Worm (Caenorhabditis elegans) whole organism, late embryonic: ENCODE results near the gene nhr-171.

Source experiments
- C08G9.2 ChIP-seq: sonication (generic microtip); optimal IDR thresholded peaks from 2 replicates; lab custom pipeline; 2016; ENCODE audit warnings: mild to moderate bottlenecking, missing genetic modification characterization, moderate library complexity, missing compliant biosample characterization
- T23F11.4 ChIP-seq: fragments of 200-800 bp; sonication (Bioruptor generic); optimal IDR thresholded peaks from 2 replicates; lab custom pipeline; 2018; ENCODE audit warnings: mild to moderate bottlenecking, missing genetic modification characterization, missing compliant biosample characterization
- ceh-24 ChIP-seq: sonication (generic microtip); optimal IDR thresholded peaks from 2 replicates; lab custom pipeline; 2016; ENCODE audit warnings: mild to moderate bottlenecking, missing genetic modification characterization, missing compliant biosample characterization
- ceh-30 ChIP-seq: fragments of 150-350 bp; optimal IDR thresholded peaks from 2 replicates; lab custom pipeline; 2014; ENCODE audit warnings: missing biosample characterization, missing genetic modification characterization
- ceh-31 ChIP-seq: sonication (generic microtip); optimal IDR thresholded peaks from 2 replicates; lab custom pipeline; 2016; ENCODE audit warnings: missing genetic modification characterization, missing compliant biosample characterization
- ceh-34 ChIP-seq: sonication (generic microtip); optimal IDR thresholded peaks from 2 replicates; lab custom pipeline; 2016; ENCODE audit warnings: mild to moderate bottlenecking, missing genetic modification characterization, missing compliant biosample characterization
- hlh-13 ChIP-seq: fragments of 200-800 bp; sonication (Bioruptor generic); optimal IDR thresholded peaks from 2 replicates; lab custom pipeline; 2018; ENCODE audit warnings: mild to moderate bottlenecking, missing genetic modification characterization, missing compliant biosample characterization
- hlh-30 ChIP-seq: sonication (generic microtip); optimal IDR thresholded peaks from 2 replicates; lab custom pipeline; 2017; ENCODE audit warnings: antibody characterized with exemption, missing genetic modification characterization, missing compliant biosample characterization; ENCODE audit not compliant: insufficient read depth
- nhr-11 ChIP-seq: fragments of 150-350 bp; optimal IDR thresholded peaks from 2 replicates; lab custom pipeline; 2014; ENCODE audit warnings: missing biosample characterization, missing genetic modification characterization
- pha-2 ChIP-seq: sonication (generic microtip); optimal IDR thresholded peaks from 2 replicates; lab custom pipeline; 2017; ENCODE audit warnings: mild to moderate bottlenecking, missing genetic modification characterization, missing compliant biosample characterization
- sox-4 ChIP-seq: sonication (generic microtip); optimal IDR thresholded peaks from 2 replicates; lab custom pipeline; 2017; ENCODE audit warnings: mild to moderate bottlenecking, missing genetic modification characterization, inconsistent platforms, missing compliant biosample characterization
- syd-9 ChIP-seq: sonication (generic microtip); optimal IDR thresholded peaks from 2 replicates; lab custom pipeline; 2016; ENCODE audit warnings: mild to moderate bottlenecking, missing genetic modification characterization, moderate library complexity, missing compliant biosample characterization
- ztf-16 ChIP-seq: sonication (generic microtip); optimal IDR thresholded peaks from 2 replicates; lab custom pipeline; 2017; ENCODE audit warnings: missing genetic modification characterization, missing compliant biosample characterization

nhr-171 gene

ce11 chrV:7562947-7563346 lies 51.4 kb downstream of the nhr-171 start, which contains the start of gene F19F10.1:
TSS of gene F19F10.1 (plus strand) at chrV:7563247.
- TF ChIP-seq C08G9.2 = no peak
- no peak for TF ChIP-seq ceh-30 (tag; lab: Kevin White, UChicago)
- TF ChIP-seq ceh-34 (tag; lab: Kevin White, UChicago) = no peak
- TF ChIP-seq hlh-13 (GFP tag; lab: Kevin White, UChicago) = no peak
- TF ChIP-seq syd-9 (tag; lab: Kevin White, UChicago) = no peak
- TF ChIP-seq ztf-16 = no peak
- TF ChIP-seq nhr-11 (tag; lab: Kevin White, UChicago) = no peak
- no peak for TF ChIP-seq ceh-31 (tag; lab: Kevin White, UChicago)
- TF ChIP-seq ceh-24 (tag; lab: Kevin White, UChicago) = no peak
- no peak for TF ChIP-seq hlh-30
- no peak for TF ChIP-seq T23F11.4 (GFP tag; lab: Kevin White, UChicago)
- no peak for TF ChIP-seq pha-2
- TF ChIP-seq sox-4 (tag; lab: Kevin White, UChicago) = no peak
